Worm (Caenorhabditis elegans) whole organism, L2 larva: ENCODE measurements around the gene ZK218.5.

Source experiments
- C34F6.9 ChIP-seq: fragments of 150-350 bp; optimal IDR thresholded peaks from 2 replicates; lab custom pipeline; 2014; ENCODE audit warnings: missing biosample characterization, missing genetic modification characterization
- F13H6.1 ChIP-seq: sonication (generic microtip); optimal IDR thresholded peaks from 2 replicates; lab custom pipeline; 2016; ENCODE audit warnings: missing genetic modification characterization, missing compliant biosample characterization
- R02D3.7 ChIP-seq: fragments of 150-350 bp; optimal IDR thresholded peaks from 2 replicates; lab custom pipeline; 2014; ENCODE audit warnings: missing biosample characterization, missing genetic modification characterization
- Y55F3AM.14 ChIP-seq: fragments of 200-800 bp; sonication (Bioruptor generic); optimal IDR thresholded peaks from 2 replicates; lab custom pipeline; 2018; ENCODE audit warnings: mild to moderate bottlenecking, missing genetic modification characterization, missing compliant biosample characterization
- ZK546.5 ChIP-seq: sonication (generic microtip); optimal IDR thresholded peaks from 2 replicates; lab custom pipeline; 2017; ENCODE audit warnings: missing biosample characterization, missing genetic modification characterization
- alr-1 ChIP-seq: fragments of 150-350 bp; optimal IDR thresholded peaks from 2 replicates; lab custom pipeline; 2014; ENCODE audit warnings: missing biosample characterization, missing genetic modification characterization
- aly-2 ChIP-seq: fragments of 150-350 bp; optimal IDR thresholded peaks from 2 replicates; lab custom pipeline; 2014; ENCODE audit warnings: missing biosample characterization, missing genetic modification characterization
- ama-1 ChIP-seq: fragments of 150-350 bp; optimal IDR thresholded peaks from 2 replicates; lab custom pipeline; 2018; ENCODE audit warnings: inconsistent platforms
- ceh-16 ChIP-seq: fragments of 150-350 bp; optimal IDR thresholded peaks from 2 replicates; lab custom pipeline; 2014; ENCODE audit warnings: missing biosample characterization, missing genetic modification characterization
- ceh-82 ChIP-seq: fragments of 150-350 bp; optimal IDR thresholded peaks from 2 replicates; lab custom pipeline; 2014; ENCODE audit warnings: missing biosample characterization, missing genetic modification characterization
- crh-2 ChIP-seq: sonication (generic microtip); optimal IDR thresholded peaks from 2 replicates; lab custom pipeline; 2017; ENCODE audit warnings: missing biosample characterization, missing genetic modification characterization
- egl-27 ChIP-seq: sonication (generic microtip); optimal IDR thresholded peaks from 3 replicates; lab custom pipeline; 2017; ENCODE audit warnings: missing biosample characterization, missing genetic modification reagents, missing genetic modification characterization
- elt-1 ChIP-seq: fragments of 150-350 bp; optimal IDR thresholded peaks from 2 replicates; lab custom pipeline; 2014; ENCODE audit warnings: missing biosample characterization, missing genetic modification characterization
- elt-3 ChIP-seq: sonication (generic microtip); optimal IDR thresholded peaks from 2 replicates; lab custom pipeline; 2017; ENCODE audit warnings: missing biosample characterization, missing genetic modification characterization
- fos-1 ChIP-seq: fragments of 150-350 bp; optimal IDR thresholded peaks from 2 replicates; lab custom pipeline; 2014; ENCODE audit warnings: missing biosample characterization, missing genetic modification characterization
- lin-11 ChIP-seq: fragments of 150-350 bp; sonication (generic microtip); optimal IDR thresholded peaks from 2 replicates; lab custom pipeline; 2014; ENCODE audit warnings: missing biosample characterization, missing genetic modification characterization, inconsistent platforms, mixed read lengths
- lin-13 ChIP-seq: fragments of 150-350 bp; optimal IDR thresholded peaks from 2 replicates; lab custom pipeline; 2014; ENCODE audit warnings: missing biosample characterization, missing genetic modification reagents, missing genetic modification characterization
- lsy-2 ChIP-seq, 2 experiments: fragments of 150-350 bp in 1 of 2; sonication (generic microtip) in 1 of 2; optimal IDR thresholded peaks; 2 replicates each; lab custom pipeline; 2014 to 2017; ENCODE audit warnings: missing biosample characterization in 2 of 2, missing genetic modification characterization in 2 of 2
- mbf-1 ChIP-seq: sonication (generic microtip); optimal IDR thresholded peaks from 2 replicates; lab custom pipeline; 2017; ENCODE audit warnings: missing biosample characterization, missing genetic modification characterization
- mdl-1 ChIP-seq, 2 experiments: fragments of 150-350 bp in 1 of 2; sonication (generic microtip) in 1 of 2; optimal IDR thresholded peaks; 2 replicates each; lab custom pipeline; 2017; ENCODE audit warnings: missing biosample characterization in 2 of 2, missing genetic modification characterization in 2 of 2
- nhr-11 ChIP-seq: fragments of 150-350 bp; optimal IDR thresholded peaks from 2 replicates; lab custom pipeline; 2014; ENCODE audit warnings: missing biosample characterization, missing genetic modification characterization
- nhr-12 ChIP-seq: fragments of 150-350 bp; optimal IDR thresholded peaks from 2 replicates; lab custom pipeline; 2014; ENCODE audit warnings: missing biosample characterization, missing genetic modification characterization
- nhr-129 ChIP-seq: fragments of 150-350 bp; optimal IDR thresholded peaks from 2 replicates; lab custom pipeline; 2014; ENCODE audit warnings: missing biosample characterization, missing genetic modification characterization
- nhr-237 ChIP-seq: fragments of 150-350 bp; optimal IDR thresholded peaks from 2 replicates; lab custom pipeline; 2014; ENCODE audit warnings: missing biosample characterization, missing genetic modification characterization
- nhr-25 ChIP-seq: fragments of 150-350 bp; sonication (generic microtip); optimal IDR thresholded peaks from 3 replicates; lab custom pipeline; 2014; ENCODE audit warnings: missing biosample characterization, missing genetic modification characterization
- nhr-6 ChIP-seq: fragments of 150-350 bp; optimal IDR thresholded peaks from 2 replicates; lab custom pipeline; 2014; ENCODE audit warnings: missing biosample characterization, missing genetic modification characterization
- nhr-77 ChIP-seq: fragments of 150-350 bp; optimal IDR thresholded peaks from 2 replicates; lab custom pipeline; 2014; ENCODE audit warnings: missing biosample characterization, missing genetic modification characterization
- skn-1 ChIP-seq: sonication (generic microtip); optimal IDR thresholded peaks from 2 replicates; lab custom pipeline; 2017; ENCODE audit warnings: missing biosample characterization, missing genetic modification characterization
- sma-9 ChIP-seq, 2 experiments: fragments of 150-350 bp in 1 of 2; sonication (generic microtip) in 1 of 2; optimal IDR thresholded peaks; 2 replicates each; lab custom pipeline; 2014 to 2016; ENCODE audit warnings: missing genetic modification characterization in 2 of 2, mild to moderate bottlenecking in 1 of 2, missing biosample characterization in 1 of 2, missing compliant biosample characterization in 1 of 2, missing genetic modification reagents in 1 of 2, moderate library complexity in 1 of 2
- snpc-4 ChIP-seq: fragments of 150-350 bp; optimal IDR thresholded peaks from 2 replicates; lab custom pipeline; 2014; ENCODE audit warnings: missing biosample characterization, missing genetic modification characterization
- unc-55 ChIP-seq: fragments of 150-350 bp; sonication (generic microtip); optimal IDR thresholded peaks from 3 replicates; lab custom pipeline; 2014; ENCODE audit warnings: missing biosample characterization, missing genetic modification reagents, missing genetic modification characterization
- unc-62 ChIP-seq: fragments of 150-350 bp; optimal IDR thresholded peaks from 2 replicates; lab custom pipeline; 2014; ENCODE audit warnings: missing biosample characterization, missing genetic modification reagents, missing genetic modification characterization
- zag-1 ChIP-seq: fragments of 150-350 bp; optimal IDR thresholded peaks from 2 replicates; lab custom pipeline; 2014; ENCODE audit warnings: missing biosample characterization, missing genetic modification characterization
- ztf-1 ChIP-seq: fragments of 200-800 bp; sonication (Bioruptor generic); conservative IDR thresholded peaks from 2 replicates; pipeline ENCODE4 v1.3.6; 2022; ENCODE audit warnings: missing genetic modification characterization, missing compliant biosample characterization
- ztf-11 ChIP-seq: sonication (generic microtip); optimal IDR thresholded peaks from 2 replicates; lab custom pipeline; 2017; ENCODE audit warnings: missing biosample characterization, missing genetic modification characterization
- ztf-4 ChIP-seq: fragments of 150-350 bp; optimal IDR thresholded peaks from 2 replicates; lab custom pipeline; 2014; ENCODE audit warnings: missing biosample characterization, missing genetic modification characterization

Gene ZK218.5

DNA sequence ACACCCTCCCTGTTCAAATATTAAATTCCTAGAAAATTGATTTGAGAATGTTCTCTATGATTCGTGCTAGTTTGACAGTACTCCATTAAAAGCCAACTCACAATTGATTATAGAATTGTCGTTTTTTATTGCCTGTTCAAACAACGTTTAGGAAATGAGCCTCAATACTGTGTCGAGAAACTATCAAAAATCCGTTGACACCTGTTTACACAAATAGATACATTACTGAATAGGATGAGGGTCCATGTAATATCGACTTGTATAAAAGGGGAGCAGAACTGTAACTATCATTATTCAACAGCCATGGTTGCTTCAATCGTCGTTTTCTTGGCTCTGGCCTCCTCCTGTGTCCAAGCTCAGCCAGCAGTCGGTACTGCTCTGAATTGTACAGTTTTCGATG is at the start of gene ZK218.5:
TSS of gene ZK218.5 (plus strand) at position 301 of the 400 bp plus-strand sequence.
- TF ChIP-seq elt-3 = no peak
- no peak for TF ChIP-seq alr-1 (tag; lab: Kevin White, UChicago)
- TF ChIP-seq unc-55 (GFP tag; lab: Kevin White, UChicago) = no peak
- TF ChIP-seq egl-27 (tag; lab: Kevin White, UChicago) = no peak
- no peak for TF ChIP-seq ztf-11 (tag; lab: Kevin White, UChicago)
- TF ChIP-seq ZK546.5 (tag; lab: Kevin White, UChicago) = no peak
- no peak for TF ChIP-seq nhr-237
- no peak for TF ChIP-seq nhr-25 (tag; lab: Kevin White, UChicago)
- no peak for TF ChIP-seq ama-1 (lab: Kevin White, UChicago)
- no peak for TF ChIP-seq elt-1

ce11 chrV:17059987-17060386 is 40.9 kb upstream of the ZK218.5 start, which contains the start of gene sri-66:
Gene sri-66 (plus strand): TSS chrV:17060287.
- TF ChIP-seq R02D3.7 = no peak
- TF ChIP-seq sma-9 (GFP tag; optimal IDR thresholded peaks at IDR 0.05; lab: Kevin White, UChicago) = no peak
- no peak for TF ChIP-seq sma-9 (tag; optimal IDR thresholded peaks at IDR 0.05; lab: Kevin White, UChicago)
- TF ChIP-seq ceh-82 (tag; lab: Kevin White, UChicago) = no peak
- TF ChIP-seq ztf-4 (tag; lab: Kevin White, UChicago) = no peak
- no peak for TF ChIP-seq Y55F3AM.14 (GFP tag; lab: Kevin White, UChicago)
- no peak for TF ChIP-seq nhr-11 (tag; lab: Kevin White, UChicago)
- no peak for TF ChIP-seq unc-55 (GFP tag; lab: Kevin White, UChicago)
- TF ChIP-seq ceh-16 = no peak

ce11 chrV:17061585-17061984 is 39.3 kb upstream of the ZK218.5 start, which contains the start of gene F28B1.9:
Gene F28B1.9 (plus strand): TSS chrV:17061885.
- no peak for TF ChIP-seq crh-2 (tag; lab: Kevin White, UChicago)
- TF ChIP-seq C34F6.9 = no peak
- no peak for TF ChIP-seq mdl-1 (tag; optimal IDR thresholded peaks at IDR 0.05; lab: Kevin White, UChicago)

DNA sequence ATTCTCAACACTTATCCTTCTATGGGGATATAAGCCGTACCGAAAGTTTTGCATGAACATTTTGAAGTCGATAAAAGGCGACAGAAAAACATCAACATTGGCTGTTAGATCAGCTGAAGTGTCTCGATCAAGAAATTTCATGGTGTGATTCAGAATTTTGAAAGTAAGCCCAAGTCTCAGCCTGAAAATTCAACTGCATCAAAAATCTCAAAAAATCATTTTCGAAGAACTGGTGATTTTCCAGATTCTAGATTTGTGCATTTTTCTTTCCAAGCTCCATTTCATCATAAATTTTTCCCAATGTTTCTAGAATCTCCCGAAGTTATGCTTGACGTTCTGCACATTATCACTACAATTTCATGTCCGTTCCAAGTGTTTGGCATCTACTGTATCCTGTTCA is 36.3 kb upstream of the ZK218.5 start, which contains the start of gene srh-255:
TSS of gene srh-255 (plus strand) at position 301 of the 400 bp plus-strand sequence.
- TF ChIP-seq F13H6.1 (no peak), alr-1 (tag; lab: Kevin White, UChicago) (no peak), nhr-11 (tag; lab: Kevin White, UChicago) (no peak), egl-27 (tag; lab: Kevin White, UChicago) (no peak), fos-1 (tag; lab: Kevin White, UChicago) (no peak), Y55F3AM.14 (GFP tag; lab: Kevin White, UChicago) (no peak), nhr-77 (tag; lab: Kevin White, UChicago) (no peak), lin-13 (GFP tag; lab: Kevin White, UChicago) (no peak), skn-1 (tag; lab: Kevin White, UChicago) (no peak)
- TF ChIP-seq, all 48 proteins: peak for 0

DNA sequence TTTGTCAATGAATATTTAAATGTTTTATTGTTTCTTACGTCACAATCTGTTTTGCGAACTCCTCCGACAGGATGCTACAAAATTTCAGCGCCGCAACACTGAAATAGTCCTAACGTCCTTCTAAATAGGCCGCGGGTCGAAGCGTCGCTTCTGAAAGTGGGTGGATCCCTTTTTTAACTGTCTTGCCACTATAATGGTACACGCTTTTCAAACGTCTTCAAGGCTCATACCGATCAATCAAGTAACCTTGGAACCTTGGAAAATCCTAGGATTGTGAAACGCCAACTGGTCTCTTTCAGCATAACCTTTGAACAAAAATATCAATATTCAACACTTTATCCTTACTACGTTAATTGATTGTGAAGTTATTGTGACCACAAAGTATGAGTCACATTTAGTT is 34.3 kb upstream of the ZK218.5 start:
- TF ChIP-seq elt-3 (no peak), snpc-4 (tag; lab: Kevin White, UChicago) (no peak), aly-2 (tag; lab: Kevin White, UChicago) (no peak), egl-27 (tag; lab: Kevin White, UChicago) (no peak), ztf-1 (GFP tag; lab: Robert Waterston, UW) (no peak), zag-1 (no peak), crh-2 (tag; lab: Kevin White, UChicago) (no peak), nhr-12 (tag; lab: Kevin White, UChicago) (no peak), nhr-6 (tag; lab: Kevin White, UChicago) (no peak), unc-62 (GFP tag; lab: Kevin White, UChicago) (no peak), sma-9 (GFP tag; optimal IDR thresholded peaks at IDR 0.05; lab: Kevin White, UChicago) (no peak), sma-9 (tag; optimal IDR thresholded peaks at IDR 0.05; lab: Kevin White, UChicago) (no peak), lin-11 (no peak)

DNA sequence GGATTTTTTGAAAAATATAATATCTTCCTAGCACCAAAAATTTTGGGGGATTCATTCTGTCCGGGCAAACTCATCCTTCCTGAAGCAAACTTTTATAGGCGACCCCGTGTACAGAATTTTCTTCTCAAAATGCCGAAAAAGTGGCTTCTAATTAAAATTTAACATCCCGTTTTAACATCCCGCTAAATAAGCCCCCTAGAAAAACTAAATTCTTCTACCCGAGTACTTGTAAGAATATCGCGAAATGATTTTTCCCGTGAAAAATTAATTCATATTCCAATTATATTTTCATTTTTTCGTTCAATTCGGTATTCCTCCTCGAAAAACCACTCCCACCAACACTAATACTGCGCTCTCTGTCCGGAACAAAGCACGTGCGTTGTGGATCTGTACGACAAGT is 32.1 kb upstream of the ZK218.5 start, which contains the start of gene T05E12.8:
TSS of gene T05E12.8 (plus strand) at position 301 of the 400 bp plus-strand sequence.
- no peak for TF ChIP-seq ztf-1 (GFP tag; lab: Robert Waterston, UW)
- TF ChIP-seq zag-1 = no peak
- TF ChIP-seq skn-1 (tag; lab: Kevin White, UChicago) = no peak
- TF ChIP-seq mbf-1 (tag; lab: Kevin White, UChicago) = no peak
- no peak for TF ChIP-seq nhr-129 (tag; lab: Kevin White, UChicago)
- TF ChIP-seq lsy-2 (tag; optimal IDR thresholded peaks at IDR 0.05; lab: Kevin White, UChicago) = no peak
- no peak for TF ChIP-seq nhr-12 (tag; lab: Kevin White, UChicago)
- TF ChIP-seq unc-62 (GFP tag; lab: Kevin White, UChicago) = no peak
